Fruit fly (Drosophila melanogaster) whole organism, embryonic: Measurements from ENCODE around the gene CG32812.

ENCODE experiments used
- Awh ChIP-seq: fragments of 200-800 bp; sonication (Bioruptor generic); IDR thresholded peaks from 2 replicates; pipeline ENCODE4, ENCODE4 v1.3.6; 2022; ENCODE audit warnings: missing biosample characterization, missing genetic modification characterization
- B-H1 ChIP-seq: fragments of 200-800 bp; sonication (Bioruptor generic); IDR thresholded peaks from 3 replicates; pipeline ENCODE4 v1.3.6; 2022; ENCODE audit warnings: missing biosample characterization, missing genetic modification characterization
- C15 ChIP-seq: fragments of 200-800 bp; sonication (Bioruptor generic); IDR thresholded peaks from 3 replicates; pipeline ENCODE4 v1.3.6; 2022; ENCODE audit warnings: missing biosample characterization, missing genetic modification characterization
- CG10366 ChIP-seq: fragments of 200-800 bp; sonication (Bioruptor generic); IDR thresholded peaks from 2 replicates; pipeline ENCODE4 v1.3.6; 2022; ENCODE audit warnings: missing biosample characterization, missing genetic modification characterization
- CG11247 ChIP-seq: fragments of 200-800 bp; sonication (Bioruptor generic); IDR thresholded peaks from 2 replicates; pipeline ENCODE4 v1.3.6; 2022; ENCODE audit warnings: missing biosample characterization, missing genetic modification characterization
- CG11398 ChIP-seq: fragments of 200-800 bp; sonication (Bioruptor generic); optimal IDR thresholded peaks from 2 replicates; lab custom pipeline; 2016; ENCODE audit warnings: missing biosample characterization, missing genetic modification characterization
- CG12071 ChIP-seq: fragments of 200-800 bp; sonication (Bioruptor generic); optimal IDR thresholded peaks from 3 replicates; lab custom pipeline; 2018; ENCODE audit warnings: missing biosample characterization, mild to moderate bottlenecking, missing genetic modification characterization
- CG12155 ChIP-seq: fragments of 200-800 bp; sonication (Bioruptor generic); optimal IDR thresholded peaks from 3 replicates; lab custom pipeline; 2016; ENCODE audit warnings: missing biosample characterization, missing genetic modification characterization
- CG13296 ChIP-seq: fragments of 200-800 bp; sonication (Bioruptor generic); optimal IDR thresholded peaks from 3 replicates; lab custom pipeline; 2018; ENCODE audit warnings: missing biosample characterization, mild to moderate bottlenecking, missing genetic modification characterization
- CG14860 ChIP-seq: fragments of 200-800 bp; sonication (Bioruptor generic); IDR thresholded peaks from 3 replicates; pipeline ENCODE4 v1.3.6; 2022; ENCODE audit warnings: missing biosample characterization, missing genetic modification characterization; ENCODE audit not compliant: partially characterized antibody
- CG15601 ChIP-seq: fragments of 200-800 bp; sonication (Bioruptor generic); optimal IDR thresholded peaks from 3 replicates; lab custom pipeline; 2019; ENCODE audit warnings: missing biosample characterization, mild to moderate bottlenecking, missing genetic modification characterization, moderate library complexity
- CG15696 ChIP-seq: fragments of 200-800 bp; sonication (Bioruptor generic); optimal IDR thresholded peaks from 2 replicates; lab custom pipeline; 2019; ENCODE audit warnings: missing biosample characterization, mild to moderate bottlenecking, missing genetic modification characterization, moderate library complexity
- CG16863 ChIP-seq: fragments of 200-800 bp; sonication (Bioruptor generic); optimal IDR thresholded peaks from 3 replicates; lab custom pipeline; 2016; ENCODE audit warnings: missing biosample characterization, missing genetic modification characterization
- CG17361 ChIP-seq: fragments of 200-800 bp; sonication (Bioruptor generic); IDR thresholded peaks from 3 replicates; pipeline ENCODE4 v1.3.6; 2022; ENCODE audit warnings: missing biosample characterization, missing genetic modification characterization
- CG18619 ChIP-seq: fragments of 200-800 bp; sonication (Bioruptor generic); optimal IDR thresholded peaks from 3 replicates; lab custom pipeline; 2017; ENCODE audit warnings: missing biosample characterization, mild to moderate bottlenecking, missing genetic modification characterization
- CG3726 ChIP-seq: fragments of 200-800 bp; sonication (Bioruptor generic); IDR thresholded peaks from 3 replicates; pipeline ENCODE4, ENCODE4 v1.3.6; 2022; ENCODE audit warnings: missing biosample characterization, missing genetic modification characterization
- CG4730 ChIP-seq: fragments of 200-800 bp; sonication (Bioruptor generic); IDR thresholded peaks from 2 replicates; pipeline ENCODE4 v1.3.6; 2022; ENCODE audit warnings: missing biosample characterization, missing genetic modification characterization
- CG4854 ChIP-seq: fragments of 200-800 bp; sonication (Bioruptor generic); optimal IDR thresholded peaks from 2 replicates; lab custom pipeline; 2016; ENCODE audit warnings: missing biosample characterization, missing genetic modification characterization, inconsistent platforms
- CG5180 ChIP-seq: fragments of 200-800 bp; sonication (Bioruptor generic); optimal IDR thresholded peaks from 3 replicates; lab custom pipeline; 2017; ENCODE audit warnings: missing biosample characterization, missing genetic modification characterization, mild to moderate bottlenecking, moderate library complexity, missing genetic modification reagents
- CG5953 ChIP-seq: fragments of 200-800 bp; sonication (Bioruptor generic); IDR thresholded peaks from 2 replicates; pipeline ENCODE4 v1.3.6; 2022; ENCODE audit warnings: missing biosample characterization, missing genetic modification characterization
- CG6272 ChIP-seq: fragments of 200-800 bp; sonication (Bioruptor generic); IDR thresholded peaks from 2 replicates; pipeline ENCODE4 v1.3.6; 2022; ENCODE audit warnings: missing biosample characterization, missing genetic modification characterization
- CG6813 ChIP-seq: fragments of 200-800 bp; sonication (Bioruptor generic); optimal IDR thresholded peaks from 2 replicates; lab custom pipeline; 2017; ENCODE audit warnings: missing biosample characterization, missing genetic modification characterization, mild to moderate bottlenecking, moderate library complexity, missing genetic modification reagents
- CG7928 ChIP-seq: fragments of 200-800 bp; sonication (Bioruptor generic); optimal IDR thresholded peaks from 2 replicates; lab custom pipeline; 2017; ENCODE audit warnings: missing biosample characterization, mild to moderate bottlenecking, missing genetic modification characterization
- CG8944 ChIP-seq: fragments of 200-800 bp; sonication (Bioruptor generic); optimal IDR thresholded peaks from 3 replicates; lab custom pipeline; 2016; ENCODE audit warnings: missing biosample characterization, missing genetic modification characterization
- CHES-1-like ChIP-seq: fragments of 200-800 bp; sonication (Bioruptor generic); optimal IDR thresholded peaks from 2 replicates; lab custom pipeline; 2016; ENCODE audit warnings: missing biosample characterization, missing genetic modification characterization
- CoRest ChIP-seq: fragments of 200-800 bp; sonication (Bioruptor generic); optimal IDR thresholded peaks from 3 replicates; lab custom pipeline; 2018; ENCODE audit warnings: missing biosample characterization, mild to moderate bottlenecking, missing genetic modification characterization, moderate library complexity
- GATAe ChIP-seq: fragments of 200-800 bp; sonication (Bioruptor generic); conservative IDR thresholded peaks from 2 replicates; pipeline ENCODE4 v1.3.6; 2022; ENCODE audit warnings: missing biosample characterization, missing genetic modification characterization
- HmgD ChIP-seq: fragments of 200-800 bp; sonication (Bioruptor generic); optimal IDR thresholded peaks from 3 replicates; lab custom pipeline; 2016; ENCODE audit warnings: missing biosample characterization, missing genetic modification characterization
- Hsf ChIP-seq: fragments of 200-800 bp; sonication (Bioruptor generic); optimal IDR thresholded peaks from 3 replicates; lab custom pipeline; 2016; ENCODE audit warnings: missing biosample characterization, missing genetic modification characterization
- NC2β ChIP-seq: fragments of 200-800 bp; sonication (Bioruptor generic); optimal IDR thresholded peaks from 2 replicates; lab custom pipeline; 2016; ENCODE audit warnings: missing biosample characterization, missing genetic modification characterization
- Neu2 ChIP-seq: fragments of 200-800 bp; sonication (Bioruptor generic); optimal IDR thresholded peaks from 3 replicates; lab custom pipeline; 2016; ENCODE audit warnings: missing biosample characterization, missing genetic modification characterization, borderline replicate concordance
- Optix ChIP-seq: fragments of 200-800 bp; sonication (Bioruptor generic); IDR thresholded peaks from 3 replicates; pipeline ENCODE4 v1.3.6; 2022; ENCODE audit warnings: missing biosample characterization, missing genetic modification characterization
- Sox100B ChIP-seq: fragments of 200-800 bp; sonication (Bioruptor generic); optimal IDR thresholded peaks from 3 replicates; lab custom pipeline; 2018; ENCODE audit warnings: missing biosample characterization, mild to moderate bottlenecking, missing genetic modification characterization
- TFAM ChIP-seq: fragments of 200-800 bp; sonication (Bioruptor generic); optimal IDR thresholded peaks from 2 replicates; lab custom pipeline; 2017; ENCODE audit warnings: missing biosample characterization, missing genetic modification characterization, inconsistent platforms
- abd-A ChIP-seq: fragments of 200-800 bp; sonication (Bioruptor generic); optimal IDR thresholded peaks from 3 replicates; lab custom pipeline; 2019; ENCODE audit warnings: missing biosample characterization, mild to moderate bottlenecking, missing genetic modification characterization, moderate library complexity
- al ChIP-seq: fragments of 200-800 bp; sonication (Bioruptor generic); IDR thresholded peaks from 2 replicates; pipeline ENCODE4 v1.3.6; 2022; ENCODE audit warnings: missing biosample characterization, missing genetic modification characterization
- aop ChIP-seq: fragments of 200-800 bp; sonication (Bioruptor generic); IDR thresholded peaks from 2 replicates; pipeline ENCODE4 v1.3.6; 2022; ENCODE audit warnings: missing biosample characterization, missing genetic modification characterization
- ara ChIP-seq: fragments of 200-800 bp; sonication (Bioruptor generic); IDR thresholded peaks from 2 replicates; pipeline ENCODE4 v1.3.6; 2022; ENCODE audit warnings: missing biosample characterization, missing genetic modification characterization
- cad ChIP-seq: fragments of >200 bp; optimal IDR thresholded peaks from 2 replicates; lab custom pipeline; 2017; ENCODE audit warnings: missing biosample characterization, missing genetic modification characterization
- caup ChIP-seq: fragments of 200-800 bp; sonication (Bioruptor generic); optimal IDR thresholded peaks from 3 replicates; lab custom pipeline; 2017; ENCODE audit warnings: missing biosample characterization, mild to moderate bottlenecking, missing genetic modification characterization, moderate library complexity; ENCODE audit not compliant: severe bottlenecking
- chm ChIP-seq: fragments of 200-800 bp; sonication (Bioruptor generic); IDR thresholded peaks from 2 replicates; pipeline ENCODE4 v1.3.6; 2022; ENCODE audit warnings: missing biosample characterization, missing genetic modification characterization
- crc ChIP-seq: fragments of 200-800 bp; sonication (Bioruptor generic); optimal IDR thresholded peaks from 2 replicates; lab custom pipeline; 2016; ENCODE audit warnings: missing biosample characterization, missing genetic modification characterization
- da ChIP-seq: fragments of 200-800 bp; sonication (Bioruptor generic); optimal IDR thresholded peaks from 2 replicates; lab custom pipeline; 2016; ENCODE audit warnings: missing biosample characterization, missing genetic modification characterization
- disco-r ChIP-seq: fragments of 200-800 bp; sonication (Bioruptor generic); optimal IDR thresholded peaks from 2 replicates; lab custom pipeline; 2016; ENCODE audit warnings: missing biosample characterization, missing genetic modification characterization
- eve ChIP-seq, 2 experiments: fragments of >200 bp; optimal IDR thresholded peaks; 2 replicates each; lab custom pipeline; 2017; ENCODE audit warnings: missing biosample characterization in 2 of 2, missing genetic modification characterization in 2 of 2
- salm ChIP-seq: fragments of 200-800 bp; sonication (Bioruptor generic); optimal IDR thresholded peaks from 2 replicates; lab custom pipeline; 2018; ENCODE audit warnings: missing biosample characterization, mild to moderate bottlenecking, missing genetic modification characterization
- sd ChIP-seq: fragments of 200-800 bp; sonication (Bioruptor generic); optimal IDR thresholded peaks from 3 replicates; lab custom pipeline; 2018; ENCODE audit warnings: missing biosample characterization, mild to moderate bottlenecking, missing genetic modification characterization, moderate library complexity
- ssp ChIP-seq: fragments of 200-800 bp; sonication (Bioruptor generic); IDR thresholded peaks from 2 replicates; pipeline ENCODE4 v1.3.6; 2022; ENCODE audit warnings: missing biosample characterization, missing genetic modification characterization
- tio ChIP-seq: fragments of 200-800 bp; sonication (Bioruptor generic); optimal IDR thresholded peaks from 2 replicates; lab custom pipeline; 2017; ENCODE audit warnings: missing biosample characterization, missing genetic modification characterization, inconsistent platforms
- trem ChIP-seq: fragments of 200-800 bp; optimal IDR thresholded peaks from 3 replicates; lab custom pipeline; 2019; ENCODE audit warnings: missing biosample characterization, mild to moderate bottlenecking, missing genetic modification characterization, moderate library complexity
- tx ChIP-seq: fragments of 200-800 bp; sonication (Bioruptor generic); optimal IDR thresholded peaks from 2 replicates; lab custom pipeline; 2016; ENCODE audit warnings: missing biosample characterization, missing genetic modification characterization
- zen ChIP-seq: fragments of 200-800 bp; sonication (Bioruptor generic); optimal IDR thresholded peaks from 3 replicates; lab custom pipeline; 2018; ENCODE audit warnings: missing biosample characterization, mild to moderate bottlenecking, missing genetic modification characterization, moderate library complexity

The CG32812 gene

dm6 chrX:1272848-1273247 is 14.2 kb upstream of the CG32812 start (continued):
- TF ChIP-seq Sox100B (GFP tag; lab: Kevin White, UChicago): peak; percentile 30
- TF ChIP-seq CG17361: peak; percentile 56
- TF ChIP-seq CG15601 (tag; lab: Kevin White, UChicago): peak; percentile 64
- TF ChIP-seq zen (tag; lab: Kevin White, UChicago): no peak
- TF ChIP-seq tio (GFP tag; lab: Kevin White, UChicago): peak; percentile 35
- peak; percentile 28 for TF ChIP-seq crc (GFP tag; lab: Kevin White, UChicago)
- TF ChIP-seq HmgD (GFP tag; lab: Kevin White, UChicago): no peak
- no peak for TF ChIP-seq CG13296 (GFP tag; lab: Kevin White, UChicago)
- TF ChIP-seq CG11398 (GFP tag; lab: Kevin White, UChicago): no peak
- no peak for TF ChIP-seq CG18619 (GFP tag; lab: Kevin White, UChicago)
- no peak for TF ChIP-seq ssp (GFP tag; lab: Robert Waterston, UW)
- TF ChIP-seq B-H1 (GFP tag; lab: Robert Waterston, UW): no peak; the same call in 2 of the 3 replicates
- TF ChIP-seq CG8944 (GFP tag; lab: Kevin White, UChicago): no peak
- no peak for TF ChIP-seq C15 (GFP tag; lab: Robert Waterston, UW)
- TF ChIP-seq TFAM: no peak
- no peak for TF ChIP-seq CG6813
- peak; percentile 42 for TF ChIP-seq CoRest
- TF ChIP-seq aop (GFP tag; lab: Robert Waterston, UW): no peak
- TF ChIP-seq chm (GFP tag; lab: Robert Waterston, UW): no peak
- TF ChIP-seq CG4730: 0 out of 2 replicates have a peak, but pooled peaks have one; percentile 27
- no peak for TF ChIP-seq CG15696 (tag; lab: Kevin White, UChicago)
- peak in 1 of 2 experiments; percentile 48 for TF ChIP-seq eve (GFP tag; optimal IDR thresholded peaks at IDR 0.05; lab: Kevin White, UChicago)
- TF ChIP-seq CG16863 (GFP tag; lab: Kevin White, UChicago): peak; percentile 39
- peak; percentile 42; the same call in 1 of the 2 replicates for TF ChIP-seq CG10366
- peak; percentile 35; the same call in 1 of the 2 replicates for TF ChIP-seq ara (GFP tag; lab: Robert Waterston, UW)
- 0 out of 2 replicates have a peak, but pooled peaks have one; percentile 9 for TF ChIP-seq al
- TF ChIP-seq Neu2 (GFP tag; lab: Kevin White, UChicago): no peak
- TF ChIP-seq Hsf (GFP tag; lab: Kevin White, UChicago): peak; percentile 53
- no peak for TF ChIP-seq cad (GFP tag; lab: Kevin White, UChicago)
- TF ChIP-seq GATAe (GFP tag; lab: Robert Waterston, UW): no peak
- no peak for TF ChIP-seq sd (tag; lab: Kevin White, UChicago)
- no peak for TF ChIP-seq CG5953 (GFP tag; lab: Robert Waterston, UW)
- peak; percentile 19 for TF ChIP-seq disco-r (GFP tag; lab: Kevin White, UChicago)
- TF ChIP-seq NC2β: peak; percentile 59
- peak; percentile 39; the same call in 1 of the 2 replicates for TF ChIP-seq CG6272 (GFP tag; lab: Robert Waterston, UW)
- TF ChIP-seq caup (GFP tag; lab: Kevin White, UChicago): peak; percentile 30
- peak; percentile 50; the same call in 1 of the 2 replicates for TF ChIP-seq CG11247 (GFP tag; lab: Robert Waterston, UW)
- peak; percentile 34 for TF ChIP-seq CG12155 (GFP tag; lab: Kevin White, UChicago)
- TF ChIP-seq CG12071 (GFP tag; lab: Kevin White, UChicago): peak; percentile 11
- TF ChIP-seq CG14860 (GFP tag; lab: Robert Waterston, UW): no peak
- TF ChIP-seq trem (tag; lab: Kevin White, UChicago): peak; percentile 6
- no peak for TF ChIP-seq da (GFP tag; lab: Kevin White, UChicago)
- TF ChIP-seq Awh: peak; percentile 57; the same call in 1 of the 2 replicates
- TF ChIP-seq salm (tag; lab: Kevin White, UChicago): no peak
- TF ChIP-seq tx (GFP tag; lab: Kevin White, UChicago): peak; percentile 19
- no peak for TF ChIP-seq Optix (GFP tag; lab: Robert Waterston, UW)
- no peak for TF ChIP-seq CG3726 (GFP tag; lab: Robert Waterston, UW)
- TF ChIP-seq abd-A (tag; lab: Kevin White, UChicago): no peak
- TF ChIP-seq CG4854: no peak
- peak; percentile 2 for TF ChIP-seq CHES-1-like (GFP tag; lab: Kevin White, UChicago)
- no peak for TF ChIP-seq CG7928
- no peak for TF ChIP-seq CG5180 (GFP tag; lab: Kevin White, UChicago)
